Fruit fly (Drosophila melanogaster) whole organism, wandering third instar larva: ENCODE measurements around the gene cup.

Experiments
- Abd-B ChIP-seq: fragments of >200 bp; optimal IDR thresholded peaks from 2 replicates; lab custom pipeline; 2017; ENCODE audit warnings: missing biosample characterization, missing genetic modification characterization
- CG9705 ChIP-seq: fragments of 200-800 bp; sonication (Bioruptor generic); optimal IDR thresholded peaks from 2 replicates; lab custom pipeline; 2018; ENCODE audit warnings: missing biosample characterization, mild to moderate bottlenecking, missing genetic modification characterization
- CrebA ChIP-seq: fragments of 200-800 bp; sonication (Bioruptor generic); optimal IDR thresholded peaks from 2 replicates; lab custom pipeline; 2016; ENCODE audit warnings: missing biosample characterization, mild to moderate bottlenecking, missing genetic modification characterization, borderline replicate concordance
- Dfd ChIP-seq: fragments of >200 bp; optimal IDR thresholded peaks from 2 replicates; lab custom pipeline; 2017; ENCODE audit warnings: missing biosample characterization, missing genetic modification characterization
- Dif ChIP-seq: fragments of 200-275, 200-300 bp; sonication (Bioruptor generic); optimal IDR thresholded peaks from 2 replicates; lab custom pipeline; 2018; ENCODE audit warnings: missing biosample characterization, missing genetic modification characterization; ENCODE audit not compliant: partially characterized antibody
- GATAd ChIP-seq: sonication (Bioruptor generic); optimal IDR thresholded peaks from 2 replicates; lab custom pipeline; 2016; ENCODE audit warnings: missing biosample characterization, missing genetic modification characterization
- HLH106 ChIP-seq: fragments of 200-800 bp; optimal IDR thresholded peaks from 3 replicates; lab custom pipeline; 2019; ENCODE audit warnings: missing biosample characterization, mild to moderate bottlenecking, missing genetic modification characterization, moderate library complexity
- Hnf4 ChIP-seq: fragments of 200-800 bp; sonication (Bioruptor generic); optimal IDR thresholded peaks from 2 replicates; lab custom pipeline; 2016; ENCODE audit warnings: missing biosample characterization, mild to moderate bottlenecking, missing genetic modification characterization
- Hr78 ChIP-seq: fragments of >200 bp; optimal IDR thresholded peaks from 2 replicates; lab custom pipeline; 2017; ENCODE audit warnings: missing biosample characterization, missing genetic modification characterization
- Jra ChIP-seq: sonication (Bioruptor generic); optimal IDR thresholded peaks from 2 replicates; lab custom pipeline; 2016; ENCODE audit warnings: missing biosample characterization, missing genetic modification characterization
- Myc ChIP-seq: fragments of >200 bp; optimal IDR thresholded peaks from 2 replicates; lab custom pipeline; 2017
- N ChIP-seq: fragments of >200 bp; optimal IDR thresholded peaks from 2 replicates; lab custom pipeline; 2018; ENCODE audit warnings: missing biosample characterization, missing external identifiers, missing genetic modification characterization
- OdsH ChIP-seq: fragments of 200-800 bp; sonication (Bioruptor generic); optimal IDR thresholded peaks from 2 replicates; lab custom pipeline; 2016; ENCODE audit warnings: missing biosample characterization, mild to moderate bottlenecking, missing genetic modification characterization
- Rel ChIP-seq, 2 experiments: fragments of 200-800 bp; sonication (Bioruptor generic) in 1 of 2; optimal IDR thresholded peaks; 2 replicates in 1 of 2; 3 replicates in 1 of 2; lab custom pipeline; 2016 to 2019; ENCODE audit warnings: mild to moderate bottlenecking in 2 of 2, missing biosample characterization in 2 of 2, missing genetic modification characterization in 2 of 2, moderate library complexity in 1 of 2
- Sp1 ChIP-seq: fragments of 200-800 bp; sonication (Bioruptor generic); optimal IDR thresholded peaks from 3 replicates; lab custom pipeline; 2019; ENCODE audit warnings: missing biosample characterization, mild to moderate bottlenecking, missing genetic modification characterization, moderate library complexity
- br ChIP-seq: fragments of 200-800 bp; sonication (Bioruptor generic); optimal IDR thresholded peaks from 2 replicates; lab custom pipeline; 2016; ENCODE audit warnings: missing biosample characterization, missing genetic modification characterization
- dmrt93B ChIP-seq: fragments of 200-800 bp; sonication (Bioruptor generic); optimal IDR thresholded peaks from 2 replicates; lab custom pipeline; 2018; ENCODE audit warnings: missing biosample characterization, mild to moderate bottlenecking, missing genetic modification characterization
- dsf ChIP-seq: sonication (Bioruptor generic); optimal IDR thresholded peaks from 2 replicates; lab custom pipeline; 2016; ENCODE audit warnings: missing biosample characterization, missing genetic modification characterization, borderline replicate concordance
- ey ChIP-seq: fragments of 200-800 bp; sonication (Bioruptor generic); optimal IDR thresholded peaks from 2 replicates; lab custom pipeline; 2016; ENCODE audit warnings: missing biosample characterization, missing genetic modification characterization
- foxo ChIP-seq, 2 experiments: fragments of 200-800 bp; sonication (Bioruptor generic); optimal IDR thresholded peaks; 2 replicates in 1 of 2; 3 replicates in 1 of 2; lab custom pipeline; 2016 to 2017; ENCODE audit warnings: missing biosample characterization in 2 of 2, missing genetic modification characterization in 2 of 2
- fru ChIP-seq: fragments of 200-800 bp; sonication (Bioruptor generic); optimal IDR thresholded peaks from 3 replicates; lab custom pipeline; 2016; ENCODE audit warnings: missing biosample characterization, mild to moderate bottlenecking, missing genetic modification characterization
- h ChIP-seq: fragments of 200-800 bp; sonication (Bioruptor generic); optimal IDR thresholded peaks from 3 replicates; lab custom pipeline; 2016; ENCODE audit warnings: missing biosample characterization, mild to moderate bottlenecking, missing genetic modification characterization
- jim ChIP-seq: fragments of 175-275, 200-325 bp; sonication (Bioruptor generic); optimal IDR thresholded peaks from 2 replicates; lab custom pipeline; 2016; ENCODE audit warnings: missing biosample characterization, mild to moderate bottlenecking, missing genetic modification characterization
- lola ChIP-seq: fragments of >200 bp; optimal IDR thresholded peaks from 2 replicates; lab custom pipeline; 2017; ENCODE audit warnings: missing biosample characterization, missing genetic modification characterization
- pan ChIP-seq: fragments of >200 bp; optimal IDR thresholded peaks from 2 replicates; lab custom pipeline; 2017
- psq ChIP-seq: fragments of 200-800 bp; sonication (Bioruptor generic); optimal IDR thresholded peaks from 3 replicates; lab custom pipeline; 2017; ENCODE audit warnings: missing biosample characterization, mild to moderate bottlenecking, missing genetic modification characterization, moderate library complexity
- rgr ChIP-seq: fragments of 200-800 bp; sonication (Bioruptor generic); optimal IDR thresholded peaks from 3 replicates; lab custom pipeline; 2016; ENCODE audit warnings: missing biosample characterization, mild to moderate bottlenecking, missing genetic modification characterization
- tai ChIP-seq: sonication (Bioruptor generic); optimal IDR thresholded peaks from 2 replicates; lab custom pipeline; 2016; ENCODE audit warnings: missing biosample characterization, missing genetic modification characterization
- usp ChIP-seq: fragments of >200 bp; optimal IDR thresholded peaks from 2 replicates; lab custom pipeline; 2017; ENCODE audit warnings: missing biosample characterization, missing genetic modification characterization
- woc ChIP-seq: sonication (Bioruptor generic); optimal IDR thresholded peaks from 2 replicates; lab custom pipeline; 2016; ENCODE audit warnings: missing biosample characterization, mild to moderate bottlenecking, missing genetic modification characterization

cup gene

dm6 chr2L:6701409-6702199 lies 38.1 kb downstream of the cup start:
- TF ChIP-seq foxo (GFP tag; optimal IDR thresholded peaks at IDR 0.05; lab: Kevin White, UChicago) = peak in 1 of 2 experiments; percentile 5
- TF ChIP-seq jim (GFP tag; lab: Kevin White, UChicago) = no peak
- TF ChIP-seq Dfd (GFP tag; lab: Kevin White, UChicago) = no peak
- TF ChIP-seq tai (GFP tag; lab: Kevin White, UChicago) = no peak
- TF ChIP-seq h (GFP tag; lab: Kevin White, UChicago) = peak; percentile 5
- no peak for TF ChIP-seq rgr (GFP tag; lab: Kevin White, UChicago)
- no peak for TF ChIP-seq GATAd (GFP tag; lab: Kevin White, UChicago)
- no peak for TF ChIP-seq dsf (GFP tag; lab: Kevin White, UChicago)
- TF ChIP-seq fru (GFP tag; lab: Kevin White, UChicago) = peak; percentile 16
- no peak for TF ChIP-seq Myc (lab: Kevin White, UChicago)

dm6 chr2L:6705081-6705480 lies 41.6 kb downstream of the cup start:
- no peak for TF ChIP-seq rgr (GFP tag; lab: Kevin White, UChicago)
- TF ChIP-seq Sp1 = no peak
- TF ChIP-seq CG9705 (GFP tag; lab: Kevin White, UChicago) = no peak
- no peak for TF ChIP-seq usp (GFP tag; lab: Kevin White, UChicago)
- TF ChIP-seq GATAd (GFP tag; lab: Kevin White, UChicago) = no peak
- no peak for TF ChIP-seq Myc (lab: Kevin White, UChicago)
- no peak for TF ChIP-seq Jra (GFP tag; lab: Kevin White, UChicago)
- no peak for TF ChIP-seq Abd-B (GFP tag; lab: Kevin White, UChicago)
- TF ChIP-seq woc (GFP tag; lab: Kevin White, UChicago) = no peak

- TF ChIP-seq ey (GFP tag; lab: Kevin White, UChicago) = no peak
- TF ChIP-seq br (GFP tag; lab: Kevin White, UChicago) = no peak
- no peak for TF ChIP-seq N (GFP tag; lab: Kevin White, UChicago)
- TF ChIP-seq CrebA (GFP tag; lab: Kevin White, UChicago) = no peak
- no peak for TF ChIP-seq pan (lab: Kevin White, UChicago)
- TF ChIP-seq Dif (GFP tag; lab: Kevin White, UChicago) = no peak
- no peak for TF ChIP-seq tai (GFP tag; lab: Kevin White, UChicago)
- no peak for TF ChIP-seq rgr (GFP tag; lab: Kevin White, UChicago)
- no peak for TF ChIP-seq OdsH
- no peak for TF ChIP-seq h (GFP tag; lab: Kevin White, UChicago)
These were observed 43.0 kb downstream of the cup start for dm6 chr2L:6706368-6706919.

- TF ChIP-seq woc (GFP tag; lab: Kevin White, UChicago) (no peak), psq (GFP tag; lab: Kevin White, UChicago) (peak; percentile 8)
These were observed 45.7 kb downstream of the cup start, which contains the start of gene Tsp for dm6 chr2L:6708997-6709662. Gene Tsp (minus strand): TSS chr2L:6709086.

- TF ChIP-seq HLH106 (no peak), Rel (GFP tag; optimal IDR thresholded peaks at IDR 0.05; lab: Kevin White, UChicago) (no peak), Rel (tag; optimal IDR thresholded peaks at IDR 0.05; lab: Kevin White, UChicago) (no peak), Dfd (GFP tag; lab: Kevin White, UChicago) (no peak), pan (lab: Kevin White, UChicago) (no peak), rgr (GFP tag; lab: Kevin White, UChicago) (no peak), Hr78 (GFP tag; lab: Kevin White, UChicago) (no peak), Dif (GFP tag; lab: Kevin White, UChicago) (no peak), psq (GFP tag; lab: Kevin White, UChicago) (no peak), dmrt93B (GFP tag; lab: Kevin White, UChicago) (no peak), Hnf4 (GFP tag; lab: Kevin White, UChicago) (no peak), lola (no peak), N (GFP tag; lab: Kevin White, UChicago) (no peak)
These were observed 52.8 kb downstream of the cup start, which contains the start of gene AkhR for dm6 chr2L:6716182-6716770. Gene AkhR (minus strand): TSS chr2L:6716186.
